Worm (Caenorhabditis elegans) whole organism, L4 larva: Measurements from ENCODE around the gene ttr-1.

Experiments
- F37D6.2 ChIP-seq: sonication (generic microtip); optimal IDR thresholded peaks from 2 replicates; lab custom pipeline; 2016; ENCODE audit warnings: mild to moderate bottlenecking, missing genetic modification characterization, missing compliant biosample characterization
- F44E2.7 ChIP-seq: fragments of 200-800 bp; sonication (Bioruptor generic); IDR thresholded peaks from 2 replicates; pipeline ENCODE4 v2.1.2; 2022; ENCODE audit warnings: missing genetic modification characterization, missing compliant biosample characterization
- Y105C5A.15 ChIP-seq: fragments of 200-800 bp; sonication (Bioruptor generic); IDR thresholded peaks from 2 replicates; pipeline ENCODE4 v1.3.6; 2022; ENCODE audit warnings: missing genetic modification characterization, missing compliant biosample characterization
- ZK546.5 ChIP-seq, 2 experiments: sonication (generic microtip); optimal IDR thresholded peaks; 2 replicates each; lab custom pipeline; 2017; ENCODE audit warnings: missing biosample characterization in 2 of 2, missing genetic modification characterization in 2 of 2
- aha-1 ChIP-seq: fragments of 150-350 bp; peaks from one replicate; lab custom pipeline; 2014; ENCODE audit warnings: missing biosample characterization, missing genetic modification characterization
- ama-1 ChIP-seq: fragments of 150-350 bp; optimal IDR thresholded peaks from 2 replicates; lab custom pipeline; 2014; ENCODE audit warnings: inconsistent platforms, mixed read lengths
- ceh-44 ChIP-seq: fragments of 200-800 bp; sonication (Bioruptor generic); IDR thresholded peaks from 2 replicates; pipeline ENCODE4 v1.3.6; 2022; ENCODE audit warnings: missing genetic modification reagents, missing genetic modification characterization, missing compliant biosample characterization
- ceh-62 ChIP-seq: sonication (generic microtip); optimal IDR thresholded peaks from 2 replicates; lab custom pipeline; 2017; ENCODE audit warnings: missing biosample characterization, missing genetic modification characterization
- daf-12 ChIP-seq: fragments of 150-350 bp; optimal IDR thresholded peaks from 2 replicates; lab custom pipeline; 2014; ENCODE audit warnings: missing biosample characterization, missing genetic modification reagents, missing genetic modification characterization
- daf-19 ChIP-seq: fragments of 200-800 bp; sonication (Bioruptor generic); conservative IDR thresholded peaks from 2 replicates; pipeline ENCODE4 v1.3.6; 2022; ENCODE audit warnings: missing genetic modification characterization, missing compliant biosample characterization
- daf-8 ChIP-seq: fragments of 200-800 bp; sonication (Bioruptor generic); IDR thresholded peaks from 2 replicates; pipeline ENCODE4 v1.3.6; 2022; ENCODE audit warnings: missing genetic modification characterization, missing compliant biosample characterization
- duxl-1 ChIP-seq: sonication (generic microtip); optimal IDR thresholded peaks from 2 replicates; lab custom pipeline; 2016; ENCODE audit warnings: mild to moderate bottlenecking, missing genetic modification characterization, moderate library complexity, missing compliant biosample characterization; ENCODE audit not compliant: poor library complexity
- dve-1 ChIP-seq: sonication (generic microtip); optimal IDR thresholded peaks from 2 replicates; lab custom pipeline; 2017; ENCODE audit warnings: antibody characterized with exemption, mild to moderate bottlenecking, missing genetic modification characterization, missing compliant biosample characterization; ENCODE audit not compliant: insufficient read depth
- gei-8 ChIP-seq: fragments of 200-800 bp; sonication (Bioruptor generic); optimal IDR thresholded peaks from 2 replicates; lab custom pipeline; 2018; ENCODE audit warnings: mild to moderate bottlenecking, missing genetic modification characterization, missing compliant biosample characterization
- hlh-30 ChIP-seq: sonication (generic microtip); optimal IDR thresholded peaks from 2 replicates; lab custom pipeline; 2017; ENCODE audit warnings: antibody characterized with exemption, mild to moderate bottlenecking, missing genetic modification characterization, missing compliant biosample characterization; ENCODE audit not compliant: insufficient read depth
- lin-13 ChIP-seq: fragments of 150-350 bp; optimal IDR thresholded peaks from 2 replicates; lab custom pipeline; 2014; ENCODE audit warnings: missing biosample characterization, missing genetic modification reagents, missing genetic modification characterization
- lin-29 ChIP-seq: fragments of 200-800 bp; sonication (Bioruptor generic); IDR thresholded peaks from 2 replicates; pipeline ENCODE4 v1.3.6; 2022; ENCODE audit warnings: missing genetic modification reagents, missing genetic modification characterization, missing compliant biosample characterization
- lir-3 ChIP-seq: sonication (generic microtip); optimal IDR thresholded peaks from 2 replicates; lab custom pipeline; 2016; ENCODE audit warnings: mild to moderate bottlenecking, missing genetic modification characterization, missing compliant biosample characterization
- lsy-2 ChIP-seq, 2 experiments: fragments of 150-350 bp in 1 of 2; sonication (generic microtip) in 1 of 2; optimal IDR thresholded peaks; 2 replicates each; lab custom pipeline; 2014 to 2017; ENCODE audit warnings: missing biosample characterization in 2 of 2, missing genetic modification characterization in 2 of 2
- madf-5 ChIP-seq, 2 experiments: fragments of 200-800 bp; sonication (Bioruptor generic); IDR thresholded peaks; 2 replicates each; pipeline ENCODE4 v1.3.6; 2022; ENCODE audit warnings: missing compliant biosample characterization in 2 of 2, missing genetic modification characterization in 2 of 2
- mdl-1 ChIP-seq, 2 experiments: fragments of 150-350 bp in 1 of 2; sonication (generic microtip) in 1 of 2; optimal IDR thresholded peaks; 2 replicates each; lab custom pipeline; 2014 to 2017; ENCODE audit warnings: missing biosample characterization in 2 of 2, missing genetic modification characterization in 2 of 2
- mep-1 ChIP-seq: fragments of 150-350 bp; sonication (generic microtip); optimal IDR thresholded peaks from 3 replicates; lab custom pipeline; 2014; ENCODE audit warnings: missing biosample characterization, missing genetic modification characterization
- mxl-2 ChIP-seq: fragments of 200-800 bp; sonication (Bioruptor generic); conservative IDR thresholded peaks from 2 replicates; pipeline ENCODE4 v1.3.6; 2022; ENCODE audit warnings: missing genetic modification reagents, missing genetic modification characterization, missing compliant biosample characterization
- nhr-102 ChIP-seq: sonication (generic microtip); optimal IDR thresholded peaks from 2 replicates; lab custom pipeline; 2016; ENCODE audit warnings: mild to moderate bottlenecking, missing genetic modification characterization, moderate library complexity, missing compliant biosample characterization
- nhr-111 ChIP-seq: fragments of 200-800 bp; sonication (Bioruptor generic); optimal IDR thresholded peaks from 2 replicates; lab custom pipeline; 2018; ENCODE audit warnings: mild to moderate bottlenecking, missing genetic modification characterization, missing compliant biosample characterization
- nhr-25 ChIP-seq: sonication (generic microtip); optimal IDR thresholded peaks from 2 replicates; lab custom pipeline; 2017; ENCODE audit warnings: missing genetic modification characterization, mild to moderate bottlenecking, missing compliant biosample characterization, antibody characterized with exemption, moderate library complexity, borderline replicate concordance; ENCODE audit not compliant: insufficient read depth
- nhr-6 ChIP-seq: fragments of 150-350 bp; optimal IDR thresholded peaks from 2 replicates; lab custom pipeline; 2014; ENCODE audit warnings: missing biosample characterization, missing genetic modification characterization
- rbr-2 ChIP-seq: sonication (generic microtip); optimal IDR thresholded peaks from 2 replicates; lab custom pipeline; 2016; ENCODE audit warnings: missing genotype, missing genetic modification characterization, missing compliant biosample characterization
- sdz-12 ChIP-seq: fragments of 200-800 bp; sonication (Bioruptor generic); optimal IDR thresholded peaks from 2 replicates; lab custom pipeline; 2018; ENCODE audit warnings: mild to moderate bottlenecking, missing genetic modification characterization, missing compliant biosample characterization
- spr-1 ChIP-seq: sonication (generic microtip); optimal IDR thresholded peaks from 2 replicates; lab custom pipeline; 2016; ENCODE audit warnings: mild to moderate bottlenecking, missing genetic modification characterization, missing compliant biosample characterization
- tag-97 ChIP-seq: fragments of 200-800 bp; sonication (Bioruptor generic); IDR thresholded peaks from 2 replicates; pipeline ENCODE4 v1.3.6; 2022; ENCODE audit warnings: missing genetic modification characterization, missing compliant biosample characterization
- zag-1 ChIP-seq: fragments of 150-350 bp; optimal IDR thresholded peaks from 2 replicates; lab custom pipeline; 2014; ENCODE audit warnings: missing biosample characterization, missing genetic modification characterization
- ztf-11 ChIP-seq: fragments of 150-350 bp; optimal IDR thresholded peaks from 2 replicates; lab custom pipeline; 2014; ENCODE audit warnings: missing biosample characterization, missing genetic modification characterization

The ttr-1 gene

ce11 chrIII:9965444-9965843 is 36.6 kb downstream of the ttr-1 start:
- TF ChIP-seq duxl-1 (no peak), hlh-30 (tag; lab: Kevin White, UChicago) (no peak), ZK546.5 (tag; optimal IDR thresholded peaks at IDR 0.05; lab: Kevin White, UChicago) (no peak), sdz-12 (no peak), ztf-11 (tag; lab: Kevin White, UChicago) (no peak), tag-97 (GFP tag; lab: Robert Waterston, UW) (no peak)

- TF ChIP-seq aha-1 (tag; lab: Kevin White, UChicago) (peak; percentile 90), lin-13 (GFP tag; lab: Kevin White, UChicago) (no peak)
These were observed 40.5 kb downstream of the ttr-1 start for ce11 chrIII:9969371-9969770.

- TF ChIP-seq lin-29 (GFP tag; lab: Robert Waterston, UW) (no peak), nhr-111 (GFP tag; lab: Kevin White, UChicago) (no peak), daf-12 (tag; lab: Kevin White, UChicago) (no peak), daf-8 (no peak), madf-5 (GFP tag; IDR thresholded peaks at IDR 0.05; lab: Robert Waterston, UW) (no peak), daf-19 (GFP tag; lab: Robert Waterston, UW) (no peak), nhr-25 (no peak), gei-8 (GFP tag; lab: Kevin White, UChicago) (no peak), mep-1 (tag; lab: Kevin White, UChicago) (no peak), F37D6.2 (tag; lab: Kevin White, UChicago) (no peak), F44E2.7 (GFP tag; lab: Robert Waterston, UW) (no peak)
These were observed 43.4 kb downstream of the ttr-1 start for ce11 chrIII:9972192-9972811.

- TF ChIP-seq aha-1 (tag; lab: Kevin White, UChicago), result no peak
- no peak for TF ChIP-seq sdz-12
- TF ChIP-seq ceh-44 (GFP tag; lab: Robert Waterston, UW), result no peak
- no peak for TF ChIP-seq mxl-2 (GFP tag; lab: Robert Waterston, UW)
- TF ChIP-seq lir-3 (tag; lab: Kevin White, UChicago), result no peak
- no peak for TF ChIP-seq lsy-2 (tag; optimal IDR thresholded peaks at IDR 0.05; lab: Kevin White, UChicago)
- TF ChIP-seq Y105C5A.15 (GFP tag; lab: Robert Waterston, UW), result no peak
- no peak for TF ChIP-seq ama-1
- TF ChIP-seq F44E2.7 (GFP tag; lab: Robert Waterston, UW), result no peak
- TF ChIP-seq F37D6.2 (tag; lab: Kevin White, UChicago), result no peak
- no peak for TF ChIP-seq nhr-6 (tag; lab: Kevin White, UChicago)
- no peak for TF ChIP-seq spr-1
- no peak for TF ChIP-seq mdl-1 (tag; optimal IDR thresholded peaks at IDR 0.05; lab: Kevin White, UChicago)
- TF ChIP-seq rbr-2 (tag; lab: Kevin White, UChicago), result no peak
- no peak for TF ChIP-seq zag-1
- no peak for TF ChIP-seq nhr-102 (tag; lab: Kevin White, UChicago)
- no peak for TF ChIP-seq dve-1
- no peak for TF ChIP-seq tag-97 (GFP tag; lab: Robert Waterston, UW)
- no peak for TF ChIP-seq ceh-62 (tag; lab: Kevin White, UChicago)
- TF ChIP-seq, all 104 proteins: peak for 0
These were observed 44.9 kb downstream of the ttr-1 start, which contains the start of gene R10E12.2 for ce11 chrIII:9973765-9974164. Gene R10E12.2 (minus strand): TSS chrIII:9973865.
